Worm (Caenorhabditis elegans): Measurements from ENCODE around the gene C02B10.4.

DNA sequence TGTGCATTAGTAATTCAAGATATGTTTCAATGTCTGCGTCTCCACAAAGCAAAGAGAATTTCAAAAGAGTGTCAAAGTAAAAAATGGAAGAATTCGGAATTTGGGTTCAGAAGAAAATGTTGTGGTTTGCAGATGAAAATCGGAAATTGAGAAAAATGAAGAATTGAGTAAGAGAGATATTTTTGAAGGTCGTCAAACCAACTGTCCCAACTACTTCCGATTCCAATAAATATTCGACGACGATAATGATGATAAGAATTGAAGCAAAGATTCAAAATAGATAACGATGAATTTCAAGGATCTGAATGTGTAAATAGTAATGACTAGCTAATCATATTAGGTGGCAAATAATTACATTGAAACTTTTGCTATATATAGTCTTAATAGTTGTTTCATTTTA lies 48.6 kb downstream of the C02B10.4 start:
- TF ChIP-seq unc-62 (GFP tag; optimal IDR thresholded peaks at IDR 0.05) (no peak), lin-13 (tag; optimal IDR thresholded peaks at IDR 0.05) (no peak), nhr-28 (tag; optimal IDR thresholded peaks at IDR 0.05) (no peak), nhr-237 (tag; optimal IDR thresholded peaks at IDR 0.05) (no peak), pha-4 (tag; optimal IDR thresholded peaks at IDR 0.05) (no peak), elt-1 (tag; optimal IDR thresholded peaks at IDR 0.05; ENCODE audit: borderline replicate concordance, insufficient read depth) (no peak), mab-5 (tag; optimal IDR thresholded peaks at IDR 0.05) (no peak), ztf-11 (tag; optimal IDR thresholded peaks at IDR 0.05) (no peak)

All from whole organism, mixed stage, embryonic.